Worm (Caenorhabditis elegans): ENCODE results near the gene F09E10.1.

DNA sequence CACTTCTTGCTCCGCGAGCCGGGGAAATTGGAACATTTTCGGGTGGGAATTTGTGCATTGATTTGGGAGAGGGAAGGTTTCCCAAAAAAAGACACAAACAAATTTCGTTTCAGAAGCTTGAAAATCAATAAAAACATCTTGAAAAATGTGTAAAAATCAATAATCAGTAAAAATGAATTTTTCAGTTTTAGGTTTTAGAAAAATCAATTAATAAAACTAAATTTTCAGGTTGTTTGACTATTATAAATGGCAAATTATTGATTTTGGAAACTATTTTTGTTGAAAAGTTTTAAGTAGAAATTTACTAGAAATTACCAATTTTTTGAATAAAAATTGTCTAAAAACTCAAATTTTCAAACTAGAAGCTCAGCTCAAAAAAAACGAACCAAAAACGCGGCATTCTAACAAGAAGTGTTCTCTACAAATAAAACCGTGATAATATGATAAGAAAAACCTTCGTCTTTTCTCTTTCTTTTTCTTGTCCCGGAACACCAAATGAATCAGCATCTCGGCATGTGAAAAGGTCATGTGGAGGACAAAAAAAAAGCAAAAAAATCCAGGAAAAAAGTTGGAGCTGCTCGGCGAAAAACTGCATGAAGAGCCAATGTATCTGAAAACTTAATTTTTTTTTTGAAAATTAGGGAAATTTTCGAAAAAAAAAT is 23.1 kb downstream of the F09E10.1 start:
- TF ChIP-seq dox-1 (GFP tag; IDR thresholded peaks at IDR 0.05) (no peak), nhr-27 (tag; optimal IDR thresholded peaks at IDR 0.05) (no peak)
